Fruit fly (Drosophila melanogaster) whole organism, embryonic: ENCODE measurements around the gene SCOT.

ENCODE experiments used
- Atf-2 ChIP-seq: fragments of 200-800 bp; sonication (Bioruptor generic); optimal IDR thresholded peaks from 2 replicates; lab custom pipeline; 2016; ENCODE audit warnings: missing biosample characterization, missing genetic modification characterization
- CG10209 ChIP-seq: fragments of 200-800 bp; sonication (Bioruptor generic); optimal IDR thresholded peaks from 3 replicates; lab custom pipeline; 2017; ENCODE audit warnings: missing biosample characterization, mild to moderate bottlenecking, missing genetic modification characterization, missing genetic modification reagents
- CG1024 ChIP-seq: fragments of 200-800 bp; sonication (Bioruptor generic); IDR thresholded peaks from 2 replicates; pipeline ENCODE4 v1.3.6; 2022; ENCODE audit warnings: missing biosample characterization, missing genetic modification characterization
- CG10366 ChIP-seq: fragments of 200-800 bp; sonication (Bioruptor generic); IDR thresholded peaks from 2 replicates; pipeline ENCODE4 v1.3.6; 2022; ENCODE audit warnings: missing biosample characterization, missing genetic modification characterization
- CG11723 ChIP-seq: fragments of 200-800 bp; sonication (Bioruptor generic); optimal IDR thresholded peaks from 2 replicates; lab custom pipeline; 2017; ENCODE audit warnings: missing biosample characterization, mild to moderate bottlenecking, missing genetic modification characterization
- CG14710 ChIP-seq: fragments of 200-800 bp; sonication (Bioruptor generic); optimal IDR thresholded peaks from 3 replicates; lab custom pipeline; 2019; ENCODE audit warnings: missing biosample characterization, mild to moderate bottlenecking, missing genetic modification characterization, moderate library complexity
- CG1529 ChIP-seq: fragments of 200-800 bp; sonication (Bioruptor generic); optimal IDR thresholded peaks from 3 replicates; lab custom pipeline; 2018; ENCODE audit warnings: missing biosample characterization, missing genetic modification characterization
- CG17829 ChIP-seq: fragments of 200-800 bp; optimal IDR thresholded peaks from 2 replicates; lab custom pipeline; 2019; ENCODE audit warnings: missing biosample characterization, mild to moderate bottlenecking, missing genetic modification characterization, moderate library complexity
- CG18011 ChIP-seq: fragments of 200-800 bp; sonication (Bioruptor generic); optimal IDR thresholded peaks from 2 replicates; lab custom pipeline; 2017; ENCODE audit warnings: missing biosample characterization, missing genetic modification characterization, mild to moderate bottlenecking, moderate library complexity, missing genotype
- CG2129 ChIP-seq: fragments of 200-800 bp; sonication (Bioruptor generic); IDR thresholded peaks from 2 replicates; pipeline ENCODE4 v1.3.6; 2022; ENCODE audit warnings: missing biosample characterization, missing genetic modification characterization; ENCODE audit not compliant: partially characterized antibody
- CG2202 ChIP-seq: fragments of 200-800 bp; sonication (Bioruptor generic); optimal IDR thresholded peaks from 2 replicates; lab custom pipeline; 2018; ENCODE audit warnings: missing biosample characterization, mild to moderate bottlenecking, missing genetic modification characterization
- CG2712 ChIP-seq: fragments of 200-800 bp; optimal IDR thresholded peaks from 3 replicates; lab custom pipeline; 2019; ENCODE audit warnings: missing biosample characterization, mild to moderate bottlenecking, missing genetic modification characterization, moderate library complexity
- CG2889 ChIP-seq: fragments of 200-800 bp; sonication (Bioruptor generic); IDR thresholded peaks from 3 replicates; pipeline ENCODE4 v1.3.6; 2022; ENCODE audit warnings: missing biosample characterization, missing genetic modification characterization
- CG30020 ChIP-seq: fragments of 200-800 bp; optimal IDR thresholded peaks from 2 replicates; lab custom pipeline; 2019; ENCODE audit warnings: missing biosample characterization, mild to moderate bottlenecking, missing genetic modification characterization, moderate library complexity
- CG31365 ChIP-seq: fragments of 200-800 bp; sonication (Bioruptor generic); optimal IDR thresholded peaks from 2 replicates; lab custom pipeline; 2018; ENCODE audit warnings: missing biosample characterization, mild to moderate bottlenecking, missing genetic modification characterization
- CG4328 ChIP-seq: fragments of 200-800 bp; sonication (Bioruptor generic); optimal IDR thresholded peaks from 3 replicates; lab custom pipeline; 2017; ENCODE audit warnings: missing biosample characterization, missing genetic modification reagents, missing genetic modification characterization
- CG4360 ChIP-seq: fragments of 200-800 bp; sonication (Bioruptor generic); IDR thresholded peaks from 2 replicates; pipeline ENCODE4 v1.3.6; 2022; ENCODE audit warnings: missing biosample characterization, missing genetic modification characterization
- CG6791 ChIP-seq: fragments of 200-800 bp; sonication (Bioruptor generic); IDR thresholded peaks from 3 replicates; pipeline ENCODE4 v1.3.6; 2022; ENCODE audit warnings: missing biosample characterization, missing genetic modification characterization; ENCODE audit not compliant: partially characterized antibody
- CG6854 ChIP-seq: fragments of 200-800 bp; sonication (Bioruptor generic); optimal IDR thresholded peaks from 3 replicates; lab custom pipeline; 2017; ENCODE audit warnings: missing biosample characterization, mild to moderate bottlenecking, missing genetic modification characterization
- CG7963 ChIP-seq: fragments of 200-800 bp; sonication (Bioruptor generic); IDR thresholded peaks from 3 replicates; pipeline ENCODE4 v1.3.6; 2022; ENCODE audit warnings: missing biosample characterization, missing genetic modification characterization; ENCODE audit not compliant: partially characterized antibody
- CG7987 ChIP-seq: fragments of 200-800 bp; sonication (Bioruptor generic); optimal IDR thresholded peaks from 2 replicates; lab custom pipeline; 2018; ENCODE audit warnings: missing biosample characterization, mild to moderate bottlenecking, missing genetic modification characterization, moderate library complexity
- CG8765 ChIP-seq: fragments of 200-800 bp; sonication (Bioruptor generic); IDR thresholded peaks from 2 replicates; pipeline ENCODE4 v1.3.6; 2022; ENCODE audit warnings: missing biosample characterization, missing genetic modification characterization
- CoRest ChIP-seq: fragments of 200-800 bp; sonication (Bioruptor generic); optimal IDR thresholded peaks from 3 replicates; lab custom pipeline; 2018; ENCODE audit warnings: missing biosample characterization, mild to moderate bottlenecking, missing genetic modification characterization, moderate library complexity
- Doc2 ChIP-seq: fragments of 200-800 bp; sonication (Bioruptor generic); IDR thresholded peaks from 2 replicates; pipeline ENCODE4 v1.3.6; 2022; ENCODE audit warnings: missing biosample characterization, missing genetic modification characterization
- Ets65A ChIP-seq: fragments of 200-800 bp; sonication (Bioruptor generic); peaks from one replicate; lab custom pipeline; 2016; ENCODE audit warnings: missing biosample characterization, missing genetic modification characterization
- HmgD ChIP-seq: fragments of 200-800 bp; sonication (Bioruptor generic); optimal IDR thresholded peaks from 3 replicates; lab custom pipeline; 2016; ENCODE audit warnings: missing biosample characterization, missing genetic modification characterization
- Hr3 ChIP-seq: fragments of 200-800 bp; sonication (Bioruptor generic); optimal IDR thresholded peaks from 3 replicates; lab custom pipeline; 2016; ENCODE audit warnings: missing biosample characterization, missing genetic modification characterization
- Lpt ChIP-seq: fragments of >200 bp; optimal IDR thresholded peaks from 2 replicates; lab custom pipeline; 2018; ENCODE audit warnings: missing biosample characterization, missing genetic modification characterization
- Myb ChIP-seq: fragments of 200-800 bp; sonication (Bioruptor generic); optimal IDR thresholded peaks from 2 replicates; lab custom pipeline; 2016; ENCODE audit warnings: missing biosample characterization, missing genetic modification characterization
- Oli ChIP-seq: fragments of 200-800 bp; sonication (Bioruptor generic); optimal IDR thresholded peaks from 2 replicates; lab custom pipeline; 2018; ENCODE audit warnings: missing biosample characterization, mild to moderate bottlenecking, missing genetic modification characterization, moderate library complexity
- Scr ChIP-seq: fragments of 200-800 bp; sonication (Bioruptor generic); IDR thresholded peaks from 2 replicates; pipeline ENCODE4 v1.3.6; 2022; ENCODE audit warnings: missing biosample characterization, missing genetic modification characterization; ENCODE audit not compliant: partially characterized antibody
- Xbp1 ChIP-seq: fragments of 200-800 bp; sonication (Bioruptor generic); optimal IDR thresholded peaks from 3 replicates; lab custom pipeline; 2016; ENCODE audit warnings: missing biosample characterization, mild to moderate bottlenecking, missing genetic modification characterization
- amos ChIP-seq: fragments of 200-800 bp; sonication (Bioruptor generic); IDR thresholded peaks from 2 replicates; pipeline ENCODE4 v1.3.6; 2022; ENCODE audit warnings: missing biosample characterization, missing genetic modification characterization; ENCODE audit not compliant: partially characterized antibody
- aop ChIP-seq: fragments of 200-800 bp; sonication (Bioruptor generic); IDR thresholded peaks from 2 replicates; pipeline ENCODE4 v1.3.6; 2022; ENCODE audit warnings: missing biosample characterization, missing genetic modification characterization
- bsh ChIP-seq, 2 experiments: fragments of 200-800 bp; sonication (Bioruptor generic); optimal IDR thresholded peaks; 2 replicates each; lab custom pipeline; 2017 to 2018; ENCODE audit warnings: mild to moderate bottlenecking in 2 of 2, missing biosample characterization in 2 of 2, missing genetic modification characterization in 2 of 2, moderate library complexity in 1 of 2
- crol ChIP-seq: fragments of 200-800 bp; sonication (Bioruptor generic); IDR thresholded peaks from 2 replicates; pipeline ENCODE4 v1.3.6; 2022; ENCODE audit warnings: missing biosample characterization, missing genetic modification characterization
- dati ChIP-seq: fragments of 200-800 bp; sonication (Bioruptor generic); IDR thresholded peaks from 2 replicates; pipeline ENCODE4 v1.3.6; 2022; ENCODE audit warnings: missing biosample characterization, missing genetic modification characterization
- fd102C ChIP-seq: fragments of 200-800 bp; sonication (Bioruptor generic); optimal IDR thresholded peaks from 2 replicates; lab custom pipeline; 2018; ENCODE audit warnings: missing biosample characterization, mild to moderate bottlenecking, missing genetic modification characterization, moderate library complexity
- fd96Cb ChIP-seq: fragments of 200-800 bp; sonication (Bioruptor generic); optimal IDR thresholded peaks from 2 replicates; lab custom pipeline; 2018; ENCODE audit warnings: missing biosample characterization, mild to moderate bottlenecking, missing genetic modification characterization, moderate library complexity
- gem ChIP-seq: fragments of 200-800 bp; sonication (Bioruptor generic); optimal IDR thresholded peaks from 2 replicates; lab custom pipeline; 2019; ENCODE audit warnings: missing biosample characterization, mild to moderate bottlenecking, missing genetic modification characterization, moderate library complexity
- jigr1 ChIP-seq: fragments of 200-800 bp; sonication (Bioruptor generic); IDR thresholded peaks from 3 replicates; pipeline ENCODE4 v1.3.6; 2022; ENCODE audit warnings: missing biosample characterization, missing genetic modification characterization
- knrl ChIP-seq: fragments of 200-800 bp; sonication (Bioruptor generic); IDR thresholded peaks from 3 replicates; pipeline ENCODE4 v1.3.6; 2022; ENCODE audit warnings: missing biosample characterization, missing genetic modification characterization; ENCODE audit not compliant: partially characterized antibody
- lilli ChIP-seq: fragments of 200-800 bp; sonication (Bioruptor generic); optimal IDR thresholded peaks from 3 replicates; lab custom pipeline; 2016; ENCODE audit warnings: missing biosample characterization, missing genetic modification characterization
- lov ChIP-seq, 2 experiments: fragments of 200-800 bp in 1 of 2; fragments of >200 bp in 1 of 2; sonication (Bioruptor generic) in 1 of 2; IDR thresholded peaks in 1 of 2; optimal IDR thresholded peaks in 1 of 2; 2 replicates in 1 of 2; 3 replicates in 1 of 2; pipeline versions ENCODE4 v1.3.6 to Lab custom; 2017 to 2022; ENCODE audit warnings: missing biosample characterization in 1 of 2, missing genetic modification characterization in 1 of 2
- p53 ChIP-seq: fragments of 200-800 bp; sonication (Bioruptor generic); optimal IDR thresholded peaks from 2 replicates; lab custom pipeline; 2016; ENCODE audit warnings: missing biosample characterization, missing genetic modification characterization
- ssp ChIP-seq: fragments of 200-800 bp; sonication (Bioruptor generic); IDR thresholded peaks from 2 replicates; pipeline ENCODE4 v1.3.6; 2022; ENCODE audit warnings: missing biosample characterization, missing genetic modification characterization
- sug ChIP-seq: fragments of 200-800 bp; optimal IDR thresholded peaks from 2 replicates; lab custom pipeline; 2019; ENCODE audit warnings: missing biosample characterization, mild to moderate bottlenecking, missing genetic modification characterization, moderate library complexity
- unpg ChIP-seq: fragments of 200-800 bp; sonication (Bioruptor generic); optimal IDR thresholded peaks from 3 replicates; lab custom pipeline; 2018; ENCODE audit warnings: missing biosample characterization, mild to moderate bottlenecking, missing genetic modification characterization, moderate library complexity
- usp ChIP-seq: fragments of >200 bp; optimal IDR thresholded peaks from 2 replicates; lab custom pipeline; 2017; ENCODE audit warnings: missing biosample characterization, missing genetic modification characterization
- yki ChIP-seq: fragments of >200 bp; optimal IDR thresholded peaks from 3 replicates; lab custom pipeline; 2018

Gene SCOT

DNA sequence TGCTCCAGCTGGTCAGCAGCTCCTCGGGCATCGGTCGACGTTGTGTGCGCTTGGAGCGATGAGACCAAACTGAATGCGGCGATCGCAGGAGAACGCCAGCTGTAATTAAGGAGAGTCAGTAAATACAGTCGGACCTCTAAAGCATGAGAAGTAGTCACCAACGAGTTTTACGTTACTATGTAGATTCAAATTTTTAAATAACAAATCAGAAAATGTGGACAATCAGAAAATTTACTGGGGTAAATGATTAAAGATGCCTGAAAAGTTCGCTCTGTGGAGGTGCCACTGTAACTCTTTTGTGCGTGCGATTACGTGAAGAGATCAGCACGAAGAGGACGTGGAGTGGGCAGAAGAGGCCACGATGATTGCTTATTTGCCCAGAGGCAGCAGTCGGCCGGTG lies at the start of gene SCOT (continued):
- peak; percentile 85 for TF ChIP-seq Ets65A
- peak; percentile 64 for TF ChIP-seq CoRest (tag; lab: Kevin White, UChicago)
- TF ChIP-seq dati (GFP tag; lab: Robert Waterston, UW) = peak; percentile 58
- peak; percentile 43 for TF ChIP-seq CG1529
- no peak for TF ChIP-seq yki (lab: Kevin White, UChicago)
- TF ChIP-seq aop (GFP tag; lab: Robert Waterston, UW) = 0 out of 2 replicates have a peak, but pooled peaks have one; percentile 15
- no peak for TF ChIP-seq CG2712
- no peak for TF ChIP-seq CG14710
- no peak for TF ChIP-seq unpg (GFP tag; lab: Kevin White, UChicago)
- TF ChIP-seq CG7963 = no peak
- TF ChIP-seq CG2202 (tag; lab: Kevin White, UChicago) = no peak
- TF ChIP-seq lilli (GFP tag; lab: Kevin White, UChicago) = no peak
- TF ChIP-seq CG7987 (GFP tag; lab: Kevin White, UChicago) = no peak
- TF ChIP-seq fd102C = no peak
- peak; percentile 73 for TF ChIP-seq Xbp1 (GFP tag; lab: Kevin White, UChicago)
- TF ChIP-seq knrl = no peak
- no peak; the same call in 1 of the 2 replicates for TF ChIP-seq CG8765 (GFP tag; lab: Robert Waterston, UW)
- no peak for TF ChIP-seq CG11723
- no peak for TF ChIP-seq CG30020 (tag; lab: Kevin White, UChicago)
- no peak for TF ChIP-seq CG18011
- peak; percentile 39; the same call in 1 of the 2 replicates for TF ChIP-seq CG4360 (GFP tag; lab: Robert Waterston, UW)
- no peak for TF ChIP-seq Lpt (GFP tag; lab: Kevin White, UChicago)
- TF ChIP-seq usp = no peak
- TF ChIP-seq Myb = no peak
- TF ChIP-seq CG1024 (GFP tag; lab: Robert Waterston, UW) = peak; percentile 66
- peak; percentile 47 for TF ChIP-seq Atf-2 (GFP tag; lab: Kevin White, UChicago)
- TF ChIP-seq lov (optimal IDR thresholded peaks at IDR 0.05; lab: Kevin White, UChicago) = no peak
- 0 out of 3 replicates have a peak, but pooled peaks have one; percentile 65 for TF ChIP-seq lov (GFP tag; IDR thresholded peaks at IDR 0.05; lab: Robert Waterston, UW)
- TF ChIP-seq CG6854 (GFP tag; lab: Kevin White, UChicago) = no peak
- peak; percentile 50; the same call in 1 of the 3 replicates for TF ChIP-seq CG2889
- no peak for TF ChIP-seq sug
- no peak for TF ChIP-seq CG2129
- peak; percentile 55 for TF ChIP-seq Hr3 (GFP tag; lab: Kevin White, UChicago)
- TF ChIP-seq fd96Cb (tag; lab: Kevin White, UChicago) = peak; percentile 57
- TF ChIP-seq gem (tag; lab: Kevin White, UChicago) = no peak
- peak; percentile 35 for TF ChIP-seq HmgD
- TF ChIP-seq amos = no peak
- no peak for TF ChIP-seq Scr (GFP tag; lab: Robert Waterston, UW)
- peak; percentile 81 for TF ChIP-seq Oli (tag; lab: Kevin White, UChicago)
- peak; percentile 66 for TF ChIP-seq ssp (GFP tag; lab: Robert Waterston, UW)
- TF ChIP-seq p53 (GFP tag; lab: Kevin White, UChicago) = peak; percentile 28
- peak; percentile 56; the same call in 1 of the 2 replicates for TF ChIP-seq Doc2 (GFP tag; lab: Robert Waterston, UW)
- no peak for TF ChIP-seq CG31365 (tag; lab: Kevin White, UChicago)
- peak; percentile 66 for TF ChIP-seq CG10209
- TF ChIP-seq CG4328 (GFP tag; lab: Kevin White, UChicago) = no peak
- peak; percentile 80 for TF ChIP-seq CG10366 (GFP tag; lab: Robert Waterston, UW)
- no peak for TF ChIP-seq CG17829 (tag; lab: Kevin White, UChicago)
- TF ChIP-seq bsh (GFP tag; optimal IDR thresholded peaks at IDR 0.05; lab: Kevin White, UChicago) = peak; percentile 79 to 87
- TF ChIP-seq CG6791 (GFP tag; lab: Robert Waterston, UW) = no peak
- TF ChIP-seq jigr1 (GFP tag; lab: Robert Waterston, UW) = peak; percentile 30; the same call in 1 of the 3 replicates
- peak; percentile 17; the same call in 1 of the 2 replicates for TF ChIP-seq crol (GFP tag; lab: Robert Waterston, UW)
